Worm (Caenorhabditis elegans) whole organism, early embryonic: ENCODE results near the gene srd-15.

Experiments used
- ama-1 ChIP-seq: fragments of 150-350 bp; optimal IDR thresholded peaks from 2 replicates; lab custom pipeline; 2014
- ceh-13 ChIP-seq: fragments of 200-800 bp; sonication (Bioruptor generic); optimal IDR thresholded peaks from 2 replicates; lab custom pipeline; 2018; ENCODE audit warnings: mild to moderate bottlenecking, missing genetic modification characterization, missing compliant biosample characterization
- hmbx-1 ChIP-seq: sonication (generic microtip); optimal IDR thresholded peaks from 2 replicates; lab custom pipeline; 2016; ENCODE audit warnings: mild to moderate bottlenecking, missing genetic modification characterization, missing compliant biosample characterization
- pes-1 ChIP-seq: fragments of 200-800 bp; sonication (Bioruptor generic); IDR thresholded peaks from 2 replicates; pipeline ENCODE4 v1.3.6; 2022; ENCODE audit warnings: missing genetic modification reagents, missing genetic modification characterization, missing compliant biosample characterization
- tbx-37 ChIP-seq: fragments of 200-800 bp; sonication (Bioruptor generic); conservative IDR thresholded peaks from 2 replicates; pipeline ENCODE4 v1.3.6; 2022; ENCODE audit warnings: missing genetic modification reagents, missing genetic modification characterization, missing compliant biosample characterization
- tra-4 ChIP-seq: sonication (generic microtip); optimal IDR thresholded peaks from 2 replicates; lab custom pipeline; 2017; ENCODE audit warnings: missing genetic modification characterization, missing compliant biosample characterization

- TF ChIP-seq ama-1 (lab: Kevin White, UChicago) (no peak), tbx-37 (GFP tag; lab: Robert Waterston, UW) (no peak), hmbx-1 (tag; lab: Kevin White, UChicago) (no peak), ceh-13 (no peak), tra-4 (no peak), pes-1 (no peak)
These were observed 4.3 kb downstream of the srd-15 start, which contains the start of gene C04E6.5 for ce11 chrV:5901833-5902232.
